Fruit fly (Drosophila melanogaster) whole organism, embryonic: Measurements from ENCODE around the gene Sk2.
A peak's percentile ranks its signal among the peaks of the same experiment; 100 is the strongest.

Source experiments
- CG10543 ChIP-seq: fragments of 200-800 bp; sonication (Bioruptor generic); optimal IDR thresholded peaks from 3 replicates; lab custom pipeline; 2017; ENCODE audit warnings: missing biosample characterization, mild to moderate bottlenecking, missing genetic modification characterization, moderate library complexity
- CG11695 ChIP-seq: fragments of 200-800 bp; sonication (Bioruptor generic); IDR thresholded peaks from 3 replicates; pipeline ENCODE4 v1.3.6; 2022; ENCODE audit warnings: missing biosample characterization, missing genetic modification characterization
- CG12071 ChIP-seq: fragments of 200-800 bp; sonication (Bioruptor generic); optimal IDR thresholded peaks from 3 replicates; lab custom pipeline; 2018; ENCODE audit warnings: missing biosample characterization, mild to moderate bottlenecking, missing genetic modification characterization
- CG13296 ChIP-seq: fragments of 200-800 bp; sonication (Bioruptor generic); optimal IDR thresholded peaks from 3 replicates; lab custom pipeline; 2018; ENCODE audit warnings: missing biosample characterization, mild to moderate bottlenecking, missing genetic modification characterization
- CG14441 ChIP-seq: fragments of 200-800 bp; sonication (Bioruptor generic); IDR thresholded peaks from 2 replicates; pipeline ENCODE4 v1.3.6; 2022; ENCODE audit warnings: missing biosample characterization, missing genetic modification characterization
- CG14667 ChIP-seq: fragments of 200-800 bp; sonication (Bioruptor generic); IDR thresholded peaks from 2 replicates; pipeline ENCODE4 v1.3.6; 2022; ENCODE audit warnings: missing biosample characterization, missing genetic modification characterization
- CG14710 ChIP-seq: fragments of 200-800 bp; sonication (Bioruptor generic); optimal IDR thresholded peaks from 3 replicates; lab custom pipeline; 2019; ENCODE audit warnings: missing biosample characterization, mild to moderate bottlenecking, missing genetic modification characterization, moderate library complexity
- CG15011 ChIP-seq: fragments of 200-800 bp; sonication (Bioruptor generic); optimal IDR thresholded peaks from 3 replicates; lab custom pipeline; 2018; ENCODE audit warnings: missing biosample characterization, mild to moderate bottlenecking, missing genetic modification characterization
- CG16813 ChIP-seq: fragments of 200-800 bp; sonication (Bioruptor generic); IDR thresholded peaks from 3 replicates; pipeline ENCODE4 v1.3.6; 2022; ENCODE audit warnings: missing biosample characterization, missing genetic modification characterization; ENCODE audit not compliant: partially characterized antibody
- CG17385 ChIP-seq: fragments of 200-800 bp; sonication (Bioruptor generic); optimal IDR thresholded peaks from 3 replicates; lab custom pipeline; 2018; ENCODE audit warnings: missing biosample characterization, mild to moderate bottlenecking, missing genetic modification characterization
- CG18262 ChIP-seq: fragments of 200-800 bp; optimal IDR thresholded peaks from 3 replicates; lab custom pipeline; 2019; ENCODE audit warnings: missing biosample characterization, mild to moderate bottlenecking, missing genetic modification characterization, moderate library complexity
- CG30403 ChIP-seq: fragments of 200-800 bp; sonication (Bioruptor generic); optimal IDR thresholded peaks from 3 replicates; lab custom pipeline; 2016; ENCODE audit warnings: missing biosample characterization, missing genetic modification characterization
- CG32772 ChIP-seq: fragments of 200-800 bp; sonication (Bioruptor generic); IDR thresholded peaks from 2 replicates; pipeline ENCODE4 v1.3.6; 2022; ENCODE audit warnings: missing biosample characterization, missing genetic modification characterization
- CG3847 ChIP-seq: fragments of 200-800 bp; sonication (Bioruptor generic); IDR thresholded peaks from 2 replicates; pipeline ENCODE4 v1.3.6; 2022; ENCODE audit warnings: missing biosample characterization, missing genetic modification characterization
- CG4424 ChIP-seq: fragments of 200-800 bp; sonication (Bioruptor generic); optimal IDR thresholded peaks from 3 replicates; lab custom pipeline; 2016; ENCODE audit warnings: missing biosample characterization, missing genetic modification characterization
- CG4820 ChIP-seq: fragments of 200-800 bp; sonication (Bioruptor generic); optimal IDR thresholded peaks from 3 replicates; lab custom pipeline; 2016; ENCODE audit warnings: missing biosample characterization, missing genetic modification characterization
- CG5245 ChIP-seq: fragments of 200-800 bp; sonication (Bioruptor generic); optimal IDR thresholded peaks from 3 replicates; lab custom pipeline; 2016; ENCODE audit warnings: missing biosample characterization, missing genetic modification characterization
- CG6683 ChIP-seq: fragments of 200-800 bp; sonication (Bioruptor generic); optimal IDR thresholded peaks from 2 replicates; lab custom pipeline; 2017; ENCODE audit warnings: missing biosample characterization, mild to moderate bottlenecking, missing genetic modification characterization, missing genetic modification reagents
- CG6813 ChIP-seq: fragments of 200-800 bp; sonication (Bioruptor generic); optimal IDR thresholded peaks from 2 replicates; lab custom pipeline; 2017; ENCODE audit warnings: missing biosample characterization, missing genetic modification characterization, mild to moderate bottlenecking, moderate library complexity, missing genetic modification reagents
- CG7357 ChIP-seq: fragments of 200-800 bp; sonication (Bioruptor generic); IDR thresholded peaks from 3 replicates; pipeline ENCODE4 v1.3.6; 2022; ENCODE audit warnings: missing biosample characterization, missing genetic modification characterization
- CG7839 ChIP-seq: fragments of 200-800 bp; sonication (Bioruptor generic); optimal IDR thresholded peaks from 3 replicates; lab custom pipeline; 2018; ENCODE audit warnings: missing biosample characterization, mild to moderate bottlenecking, missing genetic modification characterization, moderate library complexity
- CG8388 ChIP-seq: fragments of 200-800 bp; sonication (Bioruptor generic); optimal IDR thresholded peaks from 2 replicates; lab custom pipeline; 2019; ENCODE audit warnings: missing biosample characterization, mild to moderate bottlenecking, missing genetic modification characterization, moderate library complexity
- Deaf1 ChIP-seq: fragments of 200-800 bp; optimal IDR thresholded peaks from 3 replicates; lab custom pipeline; 2019; ENCODE audit warnings: missing biosample characterization, mild to moderate bottlenecking, missing genetic modification characterization, moderate library complexity
- E2f1 ChIP-seq: fragments of 200-800 bp; sonication (Bioruptor generic); IDR thresholded peaks from 2 replicates; pipeline ENCODE4 v1.3.6; 2022; ENCODE audit warnings: missing biosample characterization, missing genetic modification characterization
- H2.0 ChIP-seq: fragments of 200-800 bp; sonication (Bioruptor generic); IDR thresholded peaks from 2 replicates; pipeline ENCODE4 v1.3.6; 2022; ENCODE audit warnings: missing biosample characterization, missing genetic modification characterization
- HHEX ChIP-seq: fragments of 200-800 bp; sonication (Bioruptor generic); optimal IDR thresholded peaks from 3 replicates; lab custom pipeline; 2017; ENCODE audit warnings: missing biosample characterization, mild to moderate bottlenecking, missing genetic modification characterization, missing genetic modification reagents
- HLH54F ChIP-seq: fragments of 200-800 bp; sonication (Bioruptor generic); optimal IDR thresholded peaks from 3 replicates; lab custom pipeline; 2016; ENCODE audit warnings: missing biosample characterization, missing genetic modification characterization
- HmgZ ChIP-seq: fragments of 200-800 bp; sonication (Bioruptor generic); optimal IDR thresholded peaks from 2 replicates; lab custom pipeline; 2018; ENCODE audit warnings: missing biosample characterization, mild to moderate bottlenecking, missing genetic modification characterization
- Hmx ChIP-seq: fragments of 200-800 bp; sonication (Bioruptor generic); optimal IDR thresholded peaks from 2 replicates; lab custom pipeline; 2016; ENCODE audit warnings: missing biosample characterization, missing genetic modification characterization
- MTF-1 ChIP-seq: fragments of 200-800 bp; sonication (Bioruptor generic); optimal IDR thresholded peaks from 2 replicates; lab custom pipeline; 2018; ENCODE audit warnings: missing biosample characterization, mild to moderate bottlenecking, missing genetic modification characterization, borderline replicate concordance
- Pdp1 ChIP-seq, 2 experiments: fragments of 200-800 bp; sonication (Bioruptor generic); optimal IDR thresholded peaks; 3 replicates each; lab custom pipeline; 2016; ENCODE audit warnings: missing biosample characterization in 2 of 2, missing genetic modification characterization in 2 of 2, mild to moderate bottlenecking in 1 of 2, moderate library complexity in 1 of 2
- Rfx ChIP-seq: fragments of 200-800 bp; sonication (Bioruptor generic); IDR thresholded peaks from 2 replicates; pipeline ENCODE4 v1.3.6; 2022; ENCODE audit warnings: missing biosample characterization, missing genetic modification characterization
- Xbp1 ChIP-seq: fragments of 200-800 bp; sonication (Bioruptor generic); optimal IDR thresholded peaks from 3 replicates; lab custom pipeline; 2016; ENCODE audit warnings: missing biosample characterization, mild to moderate bottlenecking, missing genetic modification characterization
- al ChIP-seq: fragments of 200-800 bp; sonication (Bioruptor generic); IDR thresholded peaks from 2 replicates; pipeline ENCODE4 v1.3.6; 2022; ENCODE audit warnings: missing biosample characterization, missing genetic modification characterization
- br ChIP-seq: fragments of >200 bp; optimal IDR thresholded peaks from 2 replicates; lab custom pipeline; 2017
- cg ChIP-seq: fragments of 200-800 bp; sonication (Bioruptor generic); optimal IDR thresholded peaks from 3 replicates; lab custom pipeline; 2019; ENCODE audit warnings: missing biosample characterization, mild to moderate bottlenecking, missing genetic modification characterization, moderate library complexity
- chif ChIP-seq, 2 experiments: fragments of 200-800 bp; sonication (Bioruptor generic); optimal IDR thresholded peaks; 3 replicates each; lab custom pipeline; 2016; ENCODE audit warnings: missing biosample characterization in 2 of 2, missing genetic modification characterization in 2 of 2
- da ChIP-seq: fragments of 200-800 bp; sonication (Bioruptor generic); optimal IDR thresholded peaks from 2 replicates; lab custom pipeline; 2016; ENCODE audit warnings: missing biosample characterization, missing genetic modification characterization
- dmrt11E ChIP-seq: fragments of 200-800 bp; sonication (Bioruptor generic); optimal IDR thresholded peaks from 3 replicates; lab custom pipeline; 2018; ENCODE audit warnings: missing biosample characterization, mild to moderate bottlenecking, missing genetic modification characterization, moderate library complexity
- dpn ChIP-seq, 2 experiments: fragments of 200-800 bp; sonication (Bioruptor generic); optimal IDR thresholded peaks; 3 replicates each; lab custom pipeline; 2016; ENCODE audit warnings: missing biosample characterization in 2 of 2, missing genetic modification characterization in 2 of 2
- esg ChIP-seq: fragments of 200-800 bp; sonication (Bioruptor generic); conservative IDR thresholded peaks from 2 replicates; pipeline ENCODE4 v1.3.6; 2022; ENCODE audit warnings: missing biosample characterization, missing genetic modification characterization
- ewg ChIP-seq: fragments of 200-800 bp; sonication (Bioruptor generic); optimal IDR thresholded peaks from 3 replicates; lab custom pipeline; 2017; ENCODE audit warnings: mild to moderate bottlenecking, missing biosample characterization, missing genetic modification reagents, missing genetic modification characterization
- fru ChIP-seq: fragments of >200 bp; optimal IDR thresholded peaks from 2 replicates; lab custom pipeline; 2017
- kni ChIP-seq: fragments of 200-800 bp; sonication (Bioruptor generic); optimal IDR thresholded peaks from 3 replicates; lab custom pipeline; 2017; ENCODE audit warnings: mild to moderate bottlenecking, missing biosample characterization, missing genetic modification reagents, missing genetic modification characterization
- mirr ChIP-seq: fragments of 200-800 bp; sonication (Bioruptor generic); optimal IDR thresholded peaks from 3 replicates; lab custom pipeline; 2018; ENCODE audit warnings: missing biosample characterization, mild to moderate bottlenecking, missing genetic modification characterization
- nmo ChIP-seq: fragments of 200-800 bp; sonication (Bioruptor generic); optimal IDR thresholded peaks from 2 replicates; lab custom pipeline; 2018; ENCODE audit warnings: missing biosample characterization, mild to moderate bottlenecking, missing genetic modification characterization, moderate library complexity
- row ChIP-seq: fragments of 200-800 bp; sonication (Bioruptor generic); IDR thresholded peaks from 3 replicates; pipeline ENCODE4 v1.3.6; 2022; ENCODE audit warnings: missing biosample characterization, missing genetic modification characterization
- tap ChIP-seq: fragments of 200-800 bp; optimal IDR thresholded peaks from 3 replicates; lab custom pipeline; 2019; ENCODE audit warnings: missing biosample characterization, mild to moderate bottlenecking, missing genetic modification characterization, moderate library complexity
- wor ChIP-seq: fragments of 200-800 bp; sonication (Bioruptor generic); IDR thresholded peaks from 2 replicates; pipeline ENCODE4 v1.3.6; 2022; ENCODE audit warnings: missing biosample characterization, missing genetic modification characterization

Gene Sk2

dm6 chr3L:3078398-3079155, 31.7 kb downstream of the Sk2 start (continued):
- TF ChIP-seq al (GFP tag; lab: Robert Waterston, UW) (no peak), tap (peak; percentile 8), CG6683 (peak; percentile 47), kni (GFP tag; lab: Kevin White, UChicago) (peak; percentile 39), CG3847 (no peak), chif (GFP tag; optimal IDR thresholded peaks at IDR 0.05; lab: Kevin White, UChicago) (peak in 1 of 2 experiments; percentile 5), CG13296 (GFP tag; lab: Kevin White, UChicago) (peak; percentile 80), CG4424 (GFP tag; lab: Kevin White, UChicago) (peak; percentile 49), Rfx (GFP tag; lab: Robert Waterston, UW) (peak; percentile 38), MTF-1 (GFP tag; lab: Kevin White, UChicago) (peak; percentile 16), CG14710 (tag; lab: Kevin White, UChicago) (peak; percentile 1), CG14441 (no peak; the same call in 1 of the 2 replicates), dpn (GFP tag; optimal IDR thresholded peaks at IDR 0.05; lab: Kevin White, UChicago) (peak in 1 of 2 experiments; percentile 14), fru (lab: Kevin White, UChicago) (no peak), CG32772 (GFP tag; lab: Robert Waterston, UW) (0 out of 2 replicates have a peak, but pooled peaks have one; percentile 23), dmrt11E (no peak), Xbp1 (GFP tag; lab: Kevin White, UChicago) (peak; percentile 27), CG5245 (no peak), HLH54F (GFP tag; lab: Kevin White, UChicago) (peak; percentile 8), HHEX (GFP tag; lab: Kevin White, UChicago) (peak; percentile 67), ewg (GFP tag; lab: Kevin White, UChicago) (no peak), row (GFP tag; lab: Robert Waterston, UW) (peak; percentile 71), wor (GFP tag; lab: Robert Waterston, UW) (no peak), CG10543 (peak; percentile 50), Pdp1 (GFP tag; optimal IDR thresholded peaks at IDR 0.05; lab: Kevin White, UChicago) (no peak), CG6813 (peak; percentile 32), CG4820 (GFP tag; lab: Kevin White, UChicago) (peak; percentile 7), HmgZ (tag; lab: Kevin White, UChicago) (peak; percentile 16), CG18262 (tag; lab: Kevin White, UChicago) (peak; percentile 52), CG7357 (0 out of 3 replicates have a peak, but pooled peaks have one; percentile 15), da (GFP tag; lab: Kevin White, UChicago) (no peak), nmo (GFP tag; lab: Kevin White, UChicago) (peak; percentile 36), CG16813 (GFP tag; lab: Robert Waterston, UW) (no peak), br (lab: Kevin White, UChicago) (no peak), esg (peak; percentile 14; the same call in 1 of the 2 replicates), CG17385 (GFP tag; lab: Kevin White, UChicago) (peak; percentile 10), CG12071 (GFP tag; lab: Kevin White, UChicago) (peak; percentile 81), CG11695 (GFP tag; lab: Robert Waterston, UW) (peak; percentile 20; the same call in 1 of the 3 replicates), CG30403 (GFP tag; lab: Kevin White, UChicago) (peak; percentile 50), CG15011 (peak; percentile 4), CG8388 (GFP tag; lab: Kevin White, UChicago) (peak; percentile 3), CG14667 (no peak), Hmx (peak; percentile 19), E2f1 (peak; percentile 27; the same call in 1 of the 2 replicates), Deaf1 (tag; lab: Kevin White, UChicago) (peak; percentile 1), cg (GFP tag; lab: Kevin White, UChicago) (no peak), CG7839 (tag; lab: Kevin White, UChicago) (peak; percentile 62), mirr (GFP tag; lab: Kevin White, UChicago) (peak; percentile 89), H2.0 (GFP tag; lab: Robert Waterston, UW) (no peak)
